Fruit fly (Drosophila melanogaster) whole organism, embryonic: ENCODE data around the gene Acp76A.
A peak's percentile ranks its signal among the peaks of the same experiment; 100 is the strongest.

ENCODE experiments used
- CG12155 ChIP-seq: fragments of 200-800 bp; sonication (Bioruptor generic); optimal IDR thresholded peaks from 3 replicates; lab custom pipeline; 2016; ENCODE audit warnings: missing biosample characterization, missing genetic modification characterization
- CG12942 ChIP-seq: fragments of 200-800 bp; sonication (Bioruptor generic); optimal IDR thresholded peaks from 3 replicates; lab custom pipeline; 2016; ENCODE audit warnings: missing biosample characterization, missing genetic modification characterization
- CG13894 ChIP-seq: fragments of 200-800 bp; sonication (Bioruptor generic); optimal IDR thresholded peaks from 3 replicates; lab custom pipeline; 2018; ENCODE audit warnings: missing biosample characterization, mild to moderate bottlenecking, missing genetic modification characterization, moderate library complexity
- CG14667 ChIP-seq: fragments of 200-800 bp; sonication (Bioruptor generic); IDR thresholded peaks from 2 replicates; pipeline ENCODE4 v1.3.6; 2022; ENCODE audit warnings: missing biosample characterization, missing genetic modification characterization
- CG1603 ChIP-seq: fragments of 200-800 bp; sonication (Bioruptor generic); optimal IDR thresholded peaks from 2 replicates; lab custom pipeline; 2019; ENCODE audit warnings: missing biosample characterization, mild to moderate bottlenecking, missing genetic modification characterization, moderate library complexity
- CG17328 ChIP-seq: fragments of 200-800 bp; sonication (Bioruptor generic); IDR thresholded peaks from 2 replicates; pipeline ENCODE4 v1.3.6; 2022; ENCODE audit warnings: missing biosample characterization, missing genetic modification characterization
- CG17385 ChIP-seq: fragments of 200-800 bp; sonication (Bioruptor generic); optimal IDR thresholded peaks from 3 replicates; lab custom pipeline; 2018; ENCODE audit warnings: missing biosample characterization, mild to moderate bottlenecking, missing genetic modification characterization
- CG1832 ChIP-seq: fragments of 200-800 bp; sonication (Bioruptor generic); optimal IDR thresholded peaks from 2 replicates; lab custom pipeline; 2017; ENCODE audit warnings: missing biosample characterization, mild to moderate bottlenecking, missing genetic modification characterization, inconsistent platforms
- CG2116 ChIP-seq: fragments of 200-800 bp; sonication (Bioruptor generic); optimal IDR thresholded peaks from 3 replicates; lab custom pipeline; 2018; ENCODE audit warnings: missing biosample characterization, mild to moderate bottlenecking, missing genetic modification characterization
- CG3163 ChIP-seq: fragments of 200-800 bp; sonication (Bioruptor generic); optimal IDR thresholded peaks from 3 replicates; lab custom pipeline; 2016; ENCODE audit warnings: missing biosample characterization, missing genetic modification characterization
- CG4282 ChIP-seq: fragments of 200-800 bp; sonication (Bioruptor generic); optimal IDR thresholded peaks from 2 replicates; lab custom pipeline; 2016; ENCODE audit warnings: missing biosample characterization, missing genetic modification characterization
- CG4360 ChIP-seq: fragments of 200-800 bp; sonication (Bioruptor generic); IDR thresholded peaks from 2 replicates; pipeline ENCODE4 v1.3.6; 2022; ENCODE audit warnings: missing biosample characterization, missing genetic modification characterization
- CG4730 ChIP-seq: fragments of 200-800 bp; sonication (Bioruptor generic); IDR thresholded peaks from 2 replicates; pipeline ENCODE4 v1.3.6; 2022; ENCODE audit warnings: missing biosample characterization, missing genetic modification characterization
- CG4820 ChIP-seq: fragments of 200-800 bp; sonication (Bioruptor generic); optimal IDR thresholded peaks from 3 replicates; lab custom pipeline; 2016; ENCODE audit warnings: missing biosample characterization, missing genetic modification characterization
- CG6791 ChIP-seq: fragments of 200-800 bp; sonication (Bioruptor generic); IDR thresholded peaks from 3 replicates; pipeline ENCODE4 v1.3.6; 2022; ENCODE audit warnings: missing biosample characterization, missing genetic modification characterization; ENCODE audit not compliant: partially characterized antibody
- CrebB ChIP-seq: fragments of 200-800 bp; sonication (Bioruptor generic); optimal IDR thresholded peaks from 3 replicates; lab custom pipeline; 2018; ENCODE audit warnings: missing biosample characterization, mild to moderate bottlenecking, missing genetic modification characterization
- D19B ChIP-seq: fragments of 200-800 bp; sonication (Bioruptor generic); optimal IDR thresholded peaks from 2 replicates; lab custom pipeline; 2017; ENCODE audit warnings: missing biosample characterization, mild to moderate bottlenecking, missing genetic modification characterization
- Gug ChIP-seq: fragments of 200-800 bp; sonication (Bioruptor generic); IDR thresholded peaks from 4 replicates; pipeline ENCODE4 v1.3.6; 2022; ENCODE audit warnings: missing biosample characterization, missing genetic modification characterization
- HLH4C ChIP-seq: fragments of 200-800 bp; sonication (Bioruptor generic); IDR thresholded peaks from 3 replicates; pipeline ENCODE4 v1.3.6; 2022; ENCODE audit warnings: missing biosample characterization, missing genetic modification characterization; ENCODE audit not compliant: partially characterized antibody
- Hr78 ChIP-seq, 2 experiments: fragments of 200-800 bp in 1 of 2; fragments of >200 bp in 1 of 2; sonication (Bioruptor generic) in 1 of 2; optimal IDR thresholded peaks; 2 replicates each; lab custom pipeline; 2017 to 2019; ENCODE audit warnings: missing biosample characterization in 2 of 2, missing genetic modification characterization in 2 of 2, mild to moderate bottlenecking in 1 of 2, moderate library complexity in 1 of 2
- MBD-R2 ChIP-seq: fragments of 200-800 bp; sonication (Bioruptor generic); IDR thresholded peaks from 2 replicates; pipeline ENCODE4 v1.3.6; 2022; ENCODE audit warnings: missing biosample characterization, missing genetic modification characterization
- Mrtf ChIP-seq: fragments of 200-800 bp; sonication (Bioruptor generic); IDR thresholded peaks from 3 replicates; pipeline ENCODE4 v1.3.6; 2022; ENCODE audit warnings: missing biosample characterization, missing genetic modification characterization
- PHDP ChIP-seq: fragments of 200-800 bp; sonication (Bioruptor generic); optimal IDR thresholded peaks from 3 replicates; lab custom pipeline; 2018; ENCODE audit warnings: missing biosample characterization, mild to moderate bottlenecking, missing genetic modification characterization, moderate library complexity
- Sry-δ ChIP-seq: fragments of 200-800 bp; sonication (Bioruptor generic); optimal IDR thresholded peaks from 2 replicates; lab custom pipeline; 2016; ENCODE audit warnings: missing biosample characterization, missing genetic modification characterization
- Taf1 ChIP-seq: fragments of 200-800 bp; sonication (Bioruptor generic); IDR thresholded peaks from 2 replicates; pipeline ENCODE4 v1.3.6; 2022; ENCODE audit warnings: missing biosample characterization, missing genetic modification characterization
- al ChIP-seq: fragments of 200-800 bp; sonication (Bioruptor generic); IDR thresholded peaks from 2 replicates; pipeline ENCODE4 v1.3.6; 2022; ENCODE audit warnings: missing biosample characterization, missing genetic modification characterization
- ash1 ChIP-seq: fragments of 200-800 bp; sonication (Bioruptor generic); optimal IDR thresholded peaks from 2 replicates; lab custom pipeline; 2018; ENCODE audit warnings: missing biosample characterization, mild to moderate bottlenecking, missing genetic modification characterization
- bbx ChIP-seq: fragments of 200-800 bp; sonication (Bioruptor generic); IDR thresholded peaks from 2 replicates; pipeline ENCODE4 v1.3.6; 2022; ENCODE audit warnings: missing biosample characterization, missing genetic modification characterization; ENCODE audit not compliant: partially characterized antibody
- bigmax ChIP-seq: fragments of 200-800 bp; sonication (Bioruptor generic); optimal IDR thresholded peaks from 2 replicates; lab custom pipeline; 2018; ENCODE audit warnings: missing biosample characterization, mild to moderate bottlenecking, missing genetic modification characterization
- cad ChIP-seq: fragments of >200 bp; optimal IDR thresholded peaks from 2 replicates; lab custom pipeline; 2017; ENCODE audit warnings: missing biosample characterization, missing genetic modification characterization
- chm ChIP-seq: fragments of 200-800 bp; sonication (Bioruptor generic); IDR thresholded peaks from 2 replicates; pipeline ENCODE4 v1.3.6; 2022; ENCODE audit warnings: missing biosample characterization, missing genetic modification characterization
- chn ChIP-seq: fragments of 200-800 bp; sonication (Bioruptor generic); optimal IDR thresholded peaks from 2 replicates; lab custom pipeline; 2016; ENCODE audit warnings: missing biosample characterization, missing genetic modification characterization
- crol ChIP-seq: fragments of 200-800 bp; sonication (Bioruptor generic); IDR thresholded peaks from 2 replicates; pipeline ENCODE4 v1.3.6; 2022; ENCODE audit warnings: missing biosample characterization, missing genetic modification characterization
- da ChIP-seq: fragments of 200-800 bp; sonication (Bioruptor generic); optimal IDR thresholded peaks from 2 replicates; lab custom pipeline; 2016; ENCODE audit warnings: missing biosample characterization, missing genetic modification characterization
- dmrt11E ChIP-seq: fragments of 200-800 bp; sonication (Bioruptor generic); optimal IDR thresholded peaks from 3 replicates; lab custom pipeline; 2018; ENCODE audit warnings: missing biosample characterization, mild to moderate bottlenecking, missing genetic modification characterization, moderate library complexity
- dysf ChIP-seq: fragments of 200-800 bp; sonication (Bioruptor generic); IDR thresholded peaks from 3 replicates; pipeline ENCODE4 v1.3.6; 2022; ENCODE audit warnings: missing biosample characterization, missing genetic modification characterization
- esg ChIP-seq: fragments of 200-800 bp; sonication (Bioruptor generic); conservative IDR thresholded peaks from 2 replicates; pipeline ENCODE4 v1.3.6; 2022; ENCODE audit warnings: missing biosample characterization, missing genetic modification characterization
- eve ChIP-seq, 2 experiments: fragments of >200 bp; optimal IDR thresholded peaks; 2 replicates each; lab custom pipeline; 2017; ENCODE audit warnings: missing biosample characterization in 2 of 2, missing genetic modification characterization in 2 of 2
- ftz-f1 ChIP-seq: fragments of 200-800 bp; sonication (Bioruptor generic); optimal IDR thresholded peaks from 2 replicates; lab custom pipeline; 2016; ENCODE audit warnings: missing biosample characterization, missing genetic modification characterization
- klu ChIP-seq: fragments of 200-800 bp; sonication (Bioruptor generic); IDR thresholded peaks from 2 replicates; pipeline ENCODE4 v1.3.6; 2022; ENCODE audit warnings: missing biosample characterization, missing genetic modification characterization
- lov ChIP-seq, 2 experiments: fragments of 200-800 bp in 1 of 2; fragments of >200 bp in 1 of 2; sonication (Bioruptor generic) in 1 of 2; IDR thresholded peaks in 1 of 2; optimal IDR thresholded peaks in 1 of 2; 2 replicates in 1 of 2; 3 replicates in 1 of 2; pipeline versions ENCODE4 v1.3.6 to Lab custom; 2017 to 2022; ENCODE audit warnings: missing biosample characterization in 1 of 2, missing genetic modification characterization in 1 of 2
- pb ChIP-seq: fragments of 200-800 bp; sonication (Bioruptor generic); optimal IDR thresholded peaks from 3 replicates; lab custom pipeline; 2016; ENCODE audit warnings: missing biosample characterization, missing genetic modification characterization
- repo ChIP-seq: fragments of 200-800 bp; sonication (Bioruptor generic); optimal IDR thresholded peaks from 2 replicates; lab custom pipeline; 2016; ENCODE audit warnings: missing biosample characterization, missing genetic modification characterization
- rib ChIP-seq: fragments of 200-800 bp; sonication (Bioruptor generic); IDR thresholded peaks from 2 replicates; pipeline ENCODE4 v1.3.6; 2022; ENCODE audit warnings: missing biosample characterization, missing genetic modification characterization
- scrt ChIP-seq: fragments of 200-800 bp; sonication (Bioruptor generic); optimal IDR thresholded peaks from 2 replicates; lab custom pipeline; 2018; ENCODE audit warnings: missing biosample characterization, mild to moderate bottlenecking, missing genetic modification characterization, moderate library complexity
- sna ChIP-seq: fragments of 200-800 bp; sonication (Bioruptor generic); IDR thresholded peaks from 2 replicates; pipeline ENCODE4 v1.3.6; 2022; ENCODE audit warnings: missing biosample characterization, missing genetic modification characterization; ENCODE audit not compliant: partially characterized antibody
- so ChIP-seq: fragments of 200-800 bp; sonication (Bioruptor generic); IDR thresholded peaks from 3 replicates; pipeline ENCODE4 v1.3.6; 2022; ENCODE audit warnings: missing biosample characterization, missing genetic modification characterization
- stwl ChIP-seq: fragments of 200-800 bp; sonication (Bioruptor generic); optimal IDR thresholded peaks from 3 replicates; lab custom pipeline; 2018; ENCODE audit warnings: missing biosample characterization, mild to moderate bottlenecking, missing genetic modification characterization, moderate library complexity
- sug ChIP-seq: fragments of 200-800 bp; optimal IDR thresholded peaks from 2 replicates; lab custom pipeline; 2019; ENCODE audit warnings: missing biosample characterization, mild to moderate bottlenecking, missing genetic modification characterization, moderate library complexity
- tgo ChIP-seq: fragments of 200-800 bp; sonication (Bioruptor generic); IDR thresholded peaks from 3 replicates; pipeline ENCODE4 v1.3.6; 2022; ENCODE audit warnings: missing biosample characterization, missing genetic modification characterization
- zf30C ChIP-seq: fragments of 200-800 bp; sonication (Bioruptor generic); optimal IDR thresholded peaks from 3 replicates; lab custom pipeline; 2018; ENCODE audit warnings: missing biosample characterization, mild to moderate bottlenecking, missing genetic modification characterization
- zfh1 ChIP-seq: fragments of 200-800 bp; sonication (Bioruptor generic); IDR thresholded peaks from 3 replicates; pipeline ENCODE4 v1.3.6; 2022; ENCODE audit warnings: missing biosample characterization, missing genetic modification characterization

Gene Acp76A

dm6 chr3L:19072177-19072603 lies 20.4 kb upstream of the Acp76A start (continued):
- TF ChIP-seq CG4282 (GFP tag; lab: Kevin White, UChicago), result no peak
- no peak for TF ChIP-seq klu (GFP tag; lab: Robert Waterston, UW)
- TF ChIP-seq CG13894, result peak; percentile 84
- no peak for TF ChIP-seq Mrtf (GFP tag; lab: Robert Waterston, UW)
- no peak for TF ChIP-seq zf30C (GFP tag; lab: Kevin White, UChicago)
- no peak for TF ChIP-seq D19B (GFP tag; lab: Kevin White, UChicago)
- TF ChIP-seq PHDP (tag; lab: Kevin White, UChicago), result peak; percentile 1
- no peak for TF ChIP-seq cad (GFP tag; lab: Kevin White, UChicago)
- TF ChIP-seq CG2116 (GFP tag; lab: Kevin White, UChicago), result no peak
- no peak for TF ChIP-seq repo (GFP tag; lab: Kevin White, UChicago)
- no peak for TF ChIP-seq esg (GFP tag; lab: Robert Waterston, UW)
- TF ChIP-seq al, result no peak
- no peak for TF ChIP-seq sna (GFP tag; lab: Robert Waterston, UW)
- no peak for TF ChIP-seq chn
- TF ChIP-seq CG17385 (GFP tag; lab: Kevin White, UChicago), result no peak
- TF ChIP-seq MBD-R2 (GFP tag; lab: Robert Waterston, UW), result 0 out of 2 replicates have a peak, but pooled peaks have one; percentile 6
- no peak for TF ChIP-seq Taf1 (GFP tag; lab: Robert Waterston, UW)
- no peak for TF ChIP-seq CG17328 (GFP tag; lab: Robert Waterston, UW)
- TF ChIP-seq pb (GFP tag; lab: Kevin White, UChicago), result no peak
- no peak for TF ChIP-seq CG14667 (GFP tag; lab: Robert Waterston, UW)
- no peak for TF ChIP-seq Sry-δ (GFP tag; lab: Kevin White, UChicago)
- TF ChIP-seq sug (tag; lab: Kevin White, UChicago), result peak; percentile 89
- peak; percentile 67; the same call in 1 of the 2 replicates for TF ChIP-seq rib (GFP tag; lab: Robert Waterston, UW)
- no peak for TF ChIP-seq zfh1 (GFP tag; lab: Robert Waterston, UW)
- no peak for TF ChIP-seq CG1832 (GFP tag; lab: Kevin White, UChicago)
- TF ChIP-seq ash1 (GFP tag; lab: Kevin White, UChicago), result no peak
- no peak for TF ChIP-seq so (GFP tag; lab: Robert Waterston, UW)
- no peak for TF ChIP-seq da
- TF ChIP-seq CG4360 (GFP tag; lab: Robert Waterston, UW), result no peak
- TF ChIP-seq Hr78 (GFP tag; optimal IDR thresholded peaks at IDR 0.05; lab: Kevin White, UChicago), result no peak
- no peak for TF ChIP-seq Gug
- no peak for TF ChIP-seq CG12155 (GFP tag; lab: Kevin White, UChicago)
- TF ChIP-seq chm (GFP tag; lab: Robert Waterston, UW), result no peak
- no peak for TF ChIP-seq stwl (tag; lab: Kevin White, UChicago)
- peak; percentile 35 for TF ChIP-seq CrebB (tag; lab: Kevin White, UChicago)
- TF ChIP-seq bbx (GFP tag; lab: Robert Waterston, UW), result no peak
- no peak for TF ChIP-seq ftz-f1
- TF ChIP-seq scrt (GFP tag; lab: Kevin White, UChicago), result peak; percentile 5
- no peak for TF ChIP-seq CG3163 (GFP tag; lab: Kevin White, UChicago)
- no peak for TF ChIP-seq dmrt11E (tag; lab: Kevin White, UChicago)
- TF ChIP-seq eve (GFP tag; optimal IDR thresholded peaks at IDR 0.05; lab: Kevin White, UChicago), result no peak
- TF ChIP-seq crol, result peak; percentile 90
- TF ChIP-seq HLH4C (GFP tag; lab: Robert Waterston, UW), result no peak
- TF ChIP-seq CG4730, result no peak
- no peak for TF ChIP-seq CG1603 (tag; lab: Kevin White, UChicago)
- TF ChIP-seq dysf (GFP tag; lab: Robert Waterston, UW), result no peak; the same call in 2 of the 3 replicates
- TF ChIP-seq lov (optimal IDR thresholded peaks at IDR 0.05; lab: Kevin White, UChicago), result no peak
- no peak for TF ChIP-seq lov (GFP tag; IDR thresholded peaks at IDR 0.05; lab: Robert Waterston, UW)
- no peak for TF ChIP-seq CG6791
- no peak for TF ChIP-seq CG4820 (GFP tag; lab: Kevin White, UChicago)
- no peak for TF ChIP-seq bigmax (GFP tag; lab: Kevin White, UChicago)
- no peak; the same call in 2 of the 3 replicates for TF ChIP-seq tgo (GFP tag; lab: Robert Waterston, UW)
- no peak for TF ChIP-seq CG12942 (GFP tag; lab: Kevin White, UChicago)
